Fruit fly (Drosophila melanogaster) whole organism, prepupa: ENCODE measurements around the gene Snx27.

Experiments used
- CG16779 ChIP-seq: fragments of 200-800 bp; sonication (Bioruptor generic); optimal IDR thresholded peaks from 3 replicates; lab custom pipeline; 2017; ENCODE audit warnings: missing biosample characterization, mild to moderate bottlenecking, missing genetic modification characterization
- CG31627 ChIP-seq: fragments of 200-800 bp; sonication (Bioruptor generic); optimal IDR thresholded peaks from 3 replicates; lab custom pipeline; 2016; ENCODE audit warnings: missing biosample characterization, missing genetic modification characterization
- Ets21C ChIP-seq: fragments of 200-800 bp; sonication (Bioruptor generic); optimal IDR thresholded peaks from 3 replicates; lab custom pipeline; 2016; ENCODE audit warnings: missing biosample characterization, missing genetic modification characterization
- Gug ChIP-seq: fragments of 200-800 bp; sonication (Bioruptor generic); IDR thresholded peaks from 2 replicates; pipeline ENCODE4 v1.3.6; 2022; ENCODE audit warnings: missing biosample characterization, missing genetic modification characterization
- Hr38 ChIP-seq: sonication (Bioruptor generic); optimal IDR thresholded peaks from 2 replicates; lab custom pipeline; 2016; ENCODE audit warnings: missing biosample characterization, missing genetic modification characterization
- Smox ChIP-seq: fragments of 200-800 bp; sonication (Bioruptor generic); optimal IDR thresholded peaks from 3 replicates; lab custom pipeline; 2016; ENCODE audit warnings: missing biosample characterization, missing genetic modification characterization
- cyc ChIP-seq: fragments of 200-800 bp; sonication (Bioruptor generic); optimal IDR thresholded peaks from 3 replicates; lab custom pipeline; 2016; ENCODE audit warnings: missing biosample characterization, missing genetic modification characterization
- dsx ChIP-seq: fragments of 200-800 bp; optimal IDR thresholded peaks from 3 replicates; lab custom pipeline; 2019; ENCODE audit warnings: missing biosample characterization, mild to moderate bottlenecking, missing genetic modification characterization, moderate library complexity; ENCODE audit not compliant: poor library complexity, severe bottlenecking
- lz ChIP-seq: fragments of 200-800 bp; sonication (Bioruptor generic); optimal IDR thresholded peaks from 3 replicates; lab custom pipeline; 2016; ENCODE audit warnings: missing biosample characterization, missing genetic modification characterization
- svp ChIP-seq: fragments of 200-800 bp; sonication (Bioruptor generic); peaks from one replicate; lab custom pipeline; 2016; ENCODE audit warnings: missing biosample characterization, missing genetic modification characterization
- vri ChIP-seq: fragments of 200-800 bp; sonication (Bioruptor generic); optimal IDR thresholded peaks from 3 replicates; lab custom pipeline; 2016; ENCODE audit warnings: missing biosample characterization, mild to moderate bottlenecking, missing genetic modification characterization

DNA sequence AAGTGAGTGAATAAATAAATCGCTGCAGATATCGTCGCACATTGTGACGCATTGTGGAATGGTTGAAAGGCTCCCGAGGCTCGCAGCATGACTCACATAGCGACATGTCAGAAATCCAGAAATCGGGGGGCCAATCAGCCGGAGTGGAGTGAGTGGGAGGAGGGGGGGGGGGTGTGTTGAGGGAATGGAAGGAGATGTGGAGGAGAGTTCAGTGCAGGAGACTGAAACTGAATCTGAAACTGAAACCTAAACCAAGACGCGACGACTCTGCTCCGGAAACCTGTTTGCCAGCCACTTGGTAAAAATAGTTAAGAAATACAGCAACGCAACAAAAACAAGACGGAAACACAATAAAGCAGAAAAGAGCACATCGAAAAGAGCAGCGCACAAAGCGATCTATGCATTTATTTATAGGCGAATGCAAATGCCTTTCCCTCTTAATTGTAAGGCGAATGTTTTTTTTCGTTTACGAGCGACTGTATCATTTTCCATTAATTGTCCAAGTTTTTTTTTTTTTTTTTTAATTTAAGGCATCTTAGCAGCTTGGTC lies 13.6 kb downstream of the Snx27 start:
- TF ChIP-seq CG16779 (tag; lab: Kevin White, UChicago) = no peak
- no peak for TF ChIP-seq Ets21C (GFP tag; lab: Kevin White, UChicago)
- TF ChIP-seq Hr38 (GFP tag; lab: Kevin White, UChicago) = no peak
- TF ChIP-seq Gug (GFP tag; lab: Robert Waterston, UW) = no peak
- no peak for TF ChIP-seq cyc (GFP tag; lab: Kevin White, UChicago)
- TF ChIP-seq vri (GFP tag; lab: Kevin White, UChicago) = no peak
- TF ChIP-seq lz (GFP tag; lab: Kevin White, UChicago) = no peak
- no peak for TF ChIP-seq CG31627 (GFP tag; lab: Kevin White, UChicago)
- TF ChIP-seq dsx (GFP tag; lab: Kevin White, UChicago) = no peak
- TF ChIP-seq Smox (GFP tag; lab: Kevin White, UChicago) = no peak
- no peak for TF ChIP-seq svp (GFP tag; lab: Kevin White, UChicago)
